Worm (Caenorhabditis elegans) whole organism, late embryonic: ENCODE measurements around the gene srsx-39.
"Not testable (repeated sequence)": the region's sequence is repeated elsewhere in the genome, so short reads cannot be mapped to it uniquely, and the experiment has no call there.

ENCODE experiments used
- C08G9.2 ChIP-seq: sonication (generic microtip); optimal IDR thresholded peaks from 2 replicates; lab custom pipeline; 2016; ENCODE audit warnings: mild to moderate bottlenecking, missing genetic modification characterization, moderate library complexity, missing compliant biosample characterization
- F13H6.1 ChIP-seq: sonication (generic microtip); optimal IDR thresholded peaks from 2 replicates; lab custom pipeline; 2016; ENCODE audit warnings: missing genetic modification characterization, missing compliant biosample characterization
- K09A11.1 ChIP-seq: sonication (generic microtip); optimal IDR thresholded peaks from 2 replicates; lab custom pipeline; 2017; ENCODE audit warnings: antibody characterized with exemption, mild to moderate bottlenecking, missing genetic modification characterization, missing compliant biosample characterization; ENCODE audit not compliant: insufficient read depth
- T23F11.4 ChIP-seq: fragments of 200-800 bp; sonication (Bioruptor generic); optimal IDR thresholded peaks from 2 replicates; lab custom pipeline; 2018; ENCODE audit warnings: mild to moderate bottlenecking, missing genetic modification characterization, missing compliant biosample characterization
- Y22D7AL.16 ChIP-seq: sonication (generic microtip); optimal IDR thresholded peaks from 2 replicates; lab custom pipeline; 2016; ENCODE audit warnings: missing genetic modification characterization, missing compliant biosample characterization
- ahr-1 ChIP-seq: sonication (generic microtip); optimal IDR thresholded peaks from 2 replicates; lab custom pipeline; 2016; ENCODE audit warnings: missing genetic modification characterization, missing compliant biosample characterization
- ceh-2 ChIP-seq: sonication (generic microtip); optimal IDR thresholded peaks from 2 replicates; lab custom pipeline; 2016; ENCODE audit warnings: missing genotype, missing genetic modification characterization, missing compliant biosample characterization
- ceh-24 ChIP-seq: sonication (generic microtip); optimal IDR thresholded peaks from 2 replicates; lab custom pipeline; 2016; ENCODE audit warnings: mild to moderate bottlenecking, missing genetic modification characterization, missing compliant biosample characterization
- ceh-30 ChIP-seq: fragments of 150-350 bp; optimal IDR thresholded peaks from 2 replicates; lab custom pipeline; 2014; ENCODE audit warnings: missing biosample characterization, missing genetic modification characterization
- ceh-31 ChIP-seq: sonication (generic microtip); optimal IDR thresholded peaks from 2 replicates; lab custom pipeline; 2016; ENCODE audit warnings: missing genetic modification characterization, missing compliant biosample characterization
- ceh-34 ChIP-seq: sonication (generic microtip); optimal IDR thresholded peaks from 2 replicates; lab custom pipeline; 2016; ENCODE audit warnings: mild to moderate bottlenecking, missing genetic modification characterization, missing compliant biosample characterization
- ceh-45 ChIP-seq: fragments of 200-800 bp; sonication (Bioruptor generic); IDR thresholded peaks from 2 replicates; pipeline ENCODE4 v1.3.6; 2022; ENCODE audit warnings: missing genetic modification reagents, missing genetic modification characterization, missing compliant biosample characterization
- dve-1 ChIP-seq: sonication (generic microtip); optimal IDR thresholded peaks from 2 replicates; lab custom pipeline; 2017; ENCODE audit warnings: antibody characterized with exemption, mild to moderate bottlenecking, missing genetic modification characterization, missing compliant biosample characterization
- elt-2 ChIP-seq: sonication (generic microtip); optimal IDR thresholded peaks from 2 replicates; lab custom pipeline; 2016; ENCODE audit warnings: missing genetic modification reagents, missing genetic modification characterization, missing compliant biosample characterization
- elt-4 ChIP-seq: sonication (generic microtip); optimal IDR thresholded peaks from 2 replicates; lab custom pipeline; 2016; ENCODE audit warnings: missing genetic modification characterization, missing compliant biosample characterization
- ets-4 ChIP-seq: sonication (generic microtip); optimal IDR thresholded peaks from 2 replicates; lab custom pipeline; 2016; ENCODE audit warnings: missing genetic modification characterization, missing compliant biosample characterization
- fax-1 ChIP-seq: sonication (generic microtip); optimal IDR thresholded peaks from 2 replicates; lab custom pipeline; 2016; ENCODE audit warnings: missing genotype, missing genetic modification characterization, missing compliant biosample characterization
- gmeb-2 ChIP-seq: sonication (generic microtip); optimal IDR thresholded peaks from 2 replicates; lab custom pipeline; 2016; ENCODE audit warnings: missing genetic modification characterization, inconsistent platforms, missing compliant biosample characterization
- hlh-15 ChIP-seq: sonication (generic microtip); optimal IDR thresholded peaks from 2 replicates; lab custom pipeline; 2016; ENCODE audit warnings: missing genetic modification characterization, missing compliant biosample characterization
- hlh-6 ChIP-seq: sonication (generic microtip); optimal IDR thresholded peaks from 2 replicates; lab custom pipeline; 2016; ENCODE audit warnings: missing genotype, missing genetic modification characterization, missing compliant biosample characterization
- lin-11 ChIP-seq: fragments of 200-800 bp; sonication (Bioruptor generic); optimal IDR thresholded peaks from 2 replicates; lab custom pipeline; 2018; ENCODE audit warnings: mild to moderate bottlenecking, missing genetic modification characterization, missing compliant biosample characterization
- npax-4 ChIP-seq: sonication (generic microtip); optimal IDR thresholded peaks from 2 replicates; lab custom pipeline; 2016; ENCODE audit warnings: missing genetic modification characterization, missing compliant biosample characterization
- odd-2 ChIP-seq: sonication (generic microtip); optimal IDR thresholded peaks from 2 replicates; lab custom pipeline; 2017; ENCODE audit warnings: antibody characterized with exemption, mild to moderate bottlenecking, missing genetic modification characterization, missing compliant biosample characterization
- pag-3 ChIP-seq: sonication (generic microtip); optimal IDR thresholded peaks from 2 replicates; lab custom pipeline; 2016; ENCODE audit warnings: missing compliant biosample characterization, missing genetic modification characterization, borderline replicate concordance
- pha-2 ChIP-seq: sonication (generic microtip); optimal IDR thresholded peaks from 2 replicates; lab custom pipeline; 2017; ENCODE audit warnings: mild to moderate bottlenecking, missing genetic modification characterization, missing compliant biosample characterization
- pha-4 ChIP-seq: fragments of 150-350 bp; optimal IDR thresholded peaks from 2 replicates; lab custom pipeline; 2018; ENCODE audit warnings: missing biosample characterization, missing genetic modification reagents, missing genetic modification characterization
- pros-1 ChIP-seq: fragments of 150-350 bp; optimal IDR thresholded peaks from 2 replicates; lab custom pipeline; 2014; ENCODE audit warnings: missing biosample characterization, missing genetic modification reagents, missing genetic modification characterization
- ref-2 ChIP-seq: sonication (generic microtip); optimal IDR thresholded peaks from 2 replicates; lab custom pipeline; 2016; ENCODE audit warnings: missing genetic modification characterization, missing compliant biosample characterization
- sox-2 ChIP-seq: fragments of 200-800 bp; sonication (Bioruptor generic); IDR thresholded peaks from 2 replicates; pipeline ENCODE4 v1.3.6; 2022; ENCODE audit warnings: missing genetic modification reagents, missing genetic modification characterization, missing compliant biosample characterization
- sox-4 ChIP-seq: sonication (generic microtip); optimal IDR thresholded peaks from 2 replicates; lab custom pipeline; 2017; ENCODE audit warnings: mild to moderate bottlenecking, missing genetic modification characterization, inconsistent platforms, missing compliant biosample characterization
- tbx-2 ChIP-seq: sonication (generic microtip); optimal IDR thresholded peaks from 2 replicates; lab custom pipeline; 2016; ENCODE audit warnings: missing genetic modification characterization, missing compliant biosample characterization
- tbx-7 ChIP-seq: sonication (generic microtip); optimal IDR thresholded peaks from 2 replicates; lab custom pipeline; 2016; ENCODE audit warnings: missing genotype, missing genetic modification characterization, missing compliant biosample characterization
- ttx-3 ChIP-seq: sonication (generic microtip); optimal IDR thresholded peaks from 2 replicates; lab custom pipeline; 2016; ENCODE audit warnings: missing genetic modification reagents, missing genetic modification characterization, missing compliant biosample characterization
- unc-42 ChIP-seq: sonication (generic microtip); optimal IDR thresholded peaks from 2 replicates; lab custom pipeline; 2016; ENCODE audit warnings: missing genotype, missing genetic modification characterization, missing compliant biosample characterization
- unc-55 ChIP-seq: sonication (generic microtip); optimal IDR thresholded peaks from 2 replicates; lab custom pipeline; 2017; ENCODE audit warnings: missing biosample characterization, missing genetic modification reagents, missing genetic modification characterization
- unc-86 ChIP-seq: sonication (generic microtip); optimal IDR thresholded peaks from 2 replicates; lab custom pipeline; 2016; ENCODE audit warnings: missing genetic modification characterization, missing compliant biosample characterization
- ztf-16 ChIP-seq: sonication (generic microtip); optimal IDR thresholded peaks from 2 replicates; lab custom pipeline; 2017; ENCODE audit warnings: missing genetic modification characterization, missing compliant biosample characterization

Gene srsx-39

ce11 chrV:15256669-15257068 lies at the start of gene srsx-39:
srsx-39 (minus strand) TSS chrV:15256769.
- not testable (repeated sequence) for TF ChIP-seq hlh-6, unc-42, tbx-7 (tag; lab: Kevin White, UChicago)

- TF ChIP-seq pag-3 (tag; lab: Kevin White, UChicago): no peak
- TF ChIP-seq hlh-15 (tag; lab: Kevin White, UChicago): no peak
- no peak for TF ChIP-seq tbx-7 (tag; lab: Kevin White, UChicago)
- no peak for TF ChIP-seq unc-86 (tag; lab: Kevin White, UChicago)
- no peak for TF ChIP-seq pha-4
- no peak for TF ChIP-seq ztf-16 (tag; lab: Kevin White, UChicago)
- TF ChIP-seq K09A11.1 (tag; lab: Kevin White, UChicago): no peak
- TF ChIP-seq pha-2 (tag; lab: Kevin White, UChicago): no peak
- TF ChIP-seq ets-4 (tag; lab: Kevin White, UChicago): no peak
Measured at ce11 chrV:15305502-15305901, 48.9 kb upstream of the srsx-39 start, which contains the start of gene T26H8.5. T26H8.5 (minus strand) TSS chrV:15305602.

- no peak for TF ChIP-seq Y22D7AL.16 (tag; lab: Kevin White, UChicago)
- TF ChIP-seq ztf-16 (tag; lab: Kevin White, UChicago): no peak
- TF ChIP-seq F13H6.1 (tag; lab: Kevin White, UChicago): no peak
- TF ChIP-seq ceh-34 (tag; lab: Kevin White, UChicago): no peak
- TF ChIP-seq C08G9.2 (tag; lab: Kevin White, UChicago): no peak
- no peak for TF ChIP-seq ceh-2
- no peak for TF ChIP-seq npax-4 (tag; lab: Kevin White, UChicago)
- no peak for TF ChIP-seq sox-2
- no peak for TF ChIP-seq elt-2 (tag; lab: Kevin White, UChicago)
- no peak for TF ChIP-seq tbx-2 (tag; lab: Kevin White, UChicago)
- TF ChIP-seq sox-4 (tag; lab: Kevin White, UChicago): no peak
- TF ChIP-seq, all 69 proteins: peak for 0
Measured at ce11 chrV:15303625-15304024, 47.1 kb upstream of the srsx-39 start, which contains the start of gene srx-48. srx-48 (minus strand) TSS chrV:15303725.

ce11 chrV:15298597-15298996 lies 42.0 kb upstream of the srsx-39 start, which contains the start of gene cpr-3:
cpr-3 (minus strand) TSS chrV:15298700.
- TF ChIP-seq ceh-45 (GFP tag; lab: Robert Waterston, UW) (no peak), odd-2 (tag; lab: Kevin White, UChicago) (no peak), tbx-2 (tag; lab: Kevin White, UChicago) (no peak), elt-2 (tag; lab: Kevin White, UChicago) (peak; percentile 66), elt-4 (tag; lab: Kevin White, UChicago) (no peak), sox-2 (no peak), ttx-3 (tag; lab: Kevin White, UChicago) (no peak), fax-1 (tag; lab: Kevin White, UChicago) (no peak), ceh-30 (no peak)

- TF ChIP-seq T23F11.4 (GFP tag; lab: Kevin White, UChicago) (no peak), F13H6.1 (tag; lab: Kevin White, UChicago) (no peak), ttx-3 (tag; lab: Kevin White, UChicago) (no peak), npax-4 (tag; lab: Kevin White, UChicago) (no peak), dve-1 (tag; lab: Kevin White, UChicago) (no peak), ahr-1 (tag; lab: Kevin White, UChicago) (no peak)
Measured at ce11 chrV:15293865-15294264, 37.3 kb upstream of the srsx-39 start, which contains the start of gene str-96. str-96 (minus strand) TSS chrV:15293965.

- TF ChIP-seq ets-4 (tag; lab: Kevin White, UChicago) (no peak), ref-2 (tag; lab: Kevin White, UChicago) (no peak), gmeb-2 (tag; lab: Kevin White, UChicago) (no peak), ceh-45 (GFP tag; lab: Robert Waterston, UW) (no peak), unc-86 (tag; lab: Kevin White, UChicago) (no peak), C08G9.2 (tag; lab: Kevin White, UChicago) (no peak), unc-55 (GFP tag; lab: Kevin White, UChicago) (no peak), T23F11.4 (GFP tag; lab: Kevin White, UChicago) (no peak), ztf-16 (tag; lab: Kevin White, UChicago) (no peak), tbx-2 (tag; lab: Kevin White, UChicago) (no peak), ceh-24 (no peak), pros-1 (tag; lab: Kevin White, UChicago) (no peak), Y22D7AL.16 (tag; lab: Kevin White, UChicago) (no peak), ceh-31 (tag; lab: Kevin White, UChicago) (no peak), lin-11 (tag; lab: Kevin White, UChicago) (no peak), tbx-7 (tag; lab: Kevin White, UChicago) (no peak), ceh-34 (tag; lab: Kevin White, UChicago) (no peak)
Measured at ce11 chrV:15290995-15291394, 34.4 kb upstream of the srsx-39 start, which contains the start of gene cyp-34A2. cyp-34A2 (minus strand) TSS chrV:15291095.
